Worm (Caenorhabditis elegans) whole organism, L4 larva: ENCODE measurements around the gene Y53F4B.36.
A peak's percentile ranks its signal among the peaks of the same experiment; 100 is the strongest.
"Not testable (repeated sequence)": the region's sequence is repeated elsewhere in the genome, so short reads cannot be mapped to it uniquely, and the experiment has no call there.

Source experiments
- F26F4.8 ChIP-seq: fragments of 200-800 bp; sonication (Bioruptor generic); conservative IDR thresholded peaks from 2 replicates; pipeline ENCODE4 v1.3.6; 2022; ENCODE audit warnings: missing genetic modification characterization, missing compliant biosample characterization
- F49E8.2 ChIP-seq: sonication (generic microtip); optimal IDR thresholded peaks from 2 replicates; lab custom pipeline; 2016; ENCODE audit warnings: missing compliant biosample characterization, mild to moderate bottlenecking, missing genetic modification characterization, borderline replicate concordance
- T20F7.1 ChIP-seq: fragments of 200-800 bp; sonication (Bioruptor generic); optimal IDR thresholded peaks from 2 replicates; lab custom pipeline; 2018; ENCODE audit warnings: mild to moderate bottlenecking, missing genetic modification characterization, missing compliant biosample characterization
- Y48G9A.11 ChIP-seq: fragments of 200-800 bp; sonication (Bioruptor generic); IDR thresholded peaks from 2 replicates; pipeline ENCODE4 v1.3.6; 2022; ENCODE audit warnings: missing genetic modification reagents, missing genetic modification characterization, missing compliant biosample characterization
- Y5F2A.4 ChIP-seq: fragments of 200-800 bp; sonication (Bioruptor generic); optimal IDR thresholded peaks from 2 replicates; lab custom pipeline; 2018; ENCODE audit warnings: mild to moderate bottlenecking, missing genetic modification characterization, missing compliant biosample characterization
- aha-1 ChIP-seq: fragments of 150-350 bp; peaks from one replicate; lab custom pipeline; 2014; ENCODE audit warnings: missing biosample characterization, missing genetic modification characterization
- aly-2 ChIP-seq: sonication (generic microtip); optimal IDR thresholded peaks from 2 replicates; lab custom pipeline; 2018; ENCODE audit warnings: missing biosample characterization, missing genetic modification characterization
- ceh-28 ChIP-seq: fragments of 150-350 bp; optimal IDR thresholded peaks from 2 replicates; lab custom pipeline; 2014; ENCODE audit warnings: missing biosample characterization, missing genetic modification reagents, missing genetic modification characterization
- ceh-44 ChIP-seq: fragments of 200-800 bp; sonication (Bioruptor generic); IDR thresholded peaks from 2 replicates; pipeline ENCODE4 v1.3.6; 2022; ENCODE audit warnings: missing genetic modification reagents, missing genetic modification characterization, missing compliant biosample characterization
- daf-19 ChIP-seq: fragments of 200-800 bp; sonication (Bioruptor generic); conservative IDR thresholded peaks from 2 replicates; pipeline ENCODE4 v1.3.6; 2022; ENCODE audit warnings: missing genetic modification characterization, missing compliant biosample characterization
- dmd-9 ChIP-seq: fragments of 200-800 bp; sonication (Bioruptor generic); IDR thresholded peaks from 2 replicates; pipeline ENCODE4 v1.3.6; 2022; ENCODE audit warnings: missing genetic modification reagents, missing genetic modification characterization, missing compliant biosample characterization
- dpl-1 ChIP-seq: fragments of 150-350 bp; optimal IDR thresholded peaks from 2 replicates; lab custom pipeline; 2014; ENCODE audit warnings: missing biosample characterization, missing genetic modification reagents, missing genetic modification characterization
- hlh-11 ChIP-seq: fragments of 200-800 bp; sonication (Bioruptor generic); optimal IDR thresholded peaks from 2 replicates; lab custom pipeline; 2018; ENCODE audit warnings: mild to moderate bottlenecking, missing genetic modification characterization, missing compliant biosample characterization
- lin-13 ChIP-seq: fragments of 150-350 bp; optimal IDR thresholded peaks from 2 replicates; lab custom pipeline; 2014; ENCODE audit warnings: missing biosample characterization, missing genetic modification reagents, missing genetic modification characterization
- lin-39 ChIP-seq: fragments of 150-350 bp; optimal IDR thresholded peaks from 2 replicates; lab custom pipeline; 2014; ENCODE audit warnings: missing biosample characterization, missing genetic modification reagents, missing genetic modification characterization
- mdl-1 ChIP-seq, 2 experiments: fragments of 150-350 bp in 1 of 2; sonication (generic microtip) in 1 of 2; optimal IDR thresholded peaks; 2 replicates each; lab custom pipeline; 2014 to 2017; ENCODE audit warnings: missing biosample characterization in 2 of 2, missing genetic modification characterization in 2 of 2
- nhr-102 ChIP-seq: sonication (generic microtip); optimal IDR thresholded peaks from 2 replicates; lab custom pipeline; 2016; ENCODE audit warnings: mild to moderate bottlenecking, missing genetic modification characterization, moderate library complexity, missing compliant biosample characterization
- nhr-111 ChIP-seq: fragments of 200-800 bp; sonication (Bioruptor generic); optimal IDR thresholded peaks from 2 replicates; lab custom pipeline; 2018; ENCODE audit warnings: mild to moderate bottlenecking, missing genetic modification characterization, missing compliant biosample characterization
- nhr-25 ChIP-seq: sonication (generic microtip); optimal IDR thresholded peaks from 2 replicates; lab custom pipeline; 2017; ENCODE audit warnings: missing genetic modification characterization, mild to moderate bottlenecking, missing compliant biosample characterization, antibody characterized with exemption, moderate library complexity, borderline replicate concordance; ENCODE audit not compliant: insufficient read depth
- nhr-41 ChIP-seq: fragments of 200-800 bp; sonication (Bioruptor generic); IDR thresholded peaks from 2 replicates; pipeline ENCODE4 v1.3.6; 2022; ENCODE audit warnings: missing genetic modification reagents, missing genetic modification characterization, missing compliant biosample characterization
- nhr-6 ChIP-seq: fragments of 150-350 bp; optimal IDR thresholded peaks from 2 replicates; lab custom pipeline; 2014; ENCODE audit warnings: missing biosample characterization, missing genetic modification characterization
- pha-4 ChIP-seq, 2 experiments: fragments of 150-350 bp in 1 of 2; fragments of 200-800 bp in 1 of 2; sonication (Bioruptor generic) in 1 of 2; IDR thresholded peaks in 1 of 2; optimal IDR thresholded peaks in 1 of 2; 2 replicates each; pipeline versions ENCODE4 v1.3.6 to Lab custom; 2014 to 2022; ENCODE audit warnings: missing genetic modification characterization in 2 of 2, missing genetic modification reagents in 2 of 2, missing biosample characterization in 1 of 2, missing compliant biosample characterization in 1 of 2
- saeg-2 ChIP-seq: fragments of 200-800 bp; sonication (Bioruptor generic); IDR thresholded peaks from 2 replicates; pipeline ENCODE4 v1.3.6; 2022; ENCODE audit warnings: missing genetic modification reagents, missing genetic modification characterization, missing compliant biosample characterization
- snpc-4 ChIP-seq: fragments of 150-350 bp; optimal IDR thresholded peaks from 2 replicates; lab custom pipeline; 2014; ENCODE audit warnings: missing biosample characterization, missing genetic modification characterization
- tra-1 ChIP-seq: fragments of 200-800 bp; sonication (Bioruptor generic); IDR thresholded peaks from 2 replicates; pipeline ENCODE4 v1.3.6; 2022; ENCODE audit warnings: missing genetic modification reagents, missing genetic modification characterization, missing compliant biosample characterization
- unc-39 ChIP-seq: sonication (generic microtip); optimal IDR thresholded peaks from 2 replicates; lab custom pipeline; 2017; ENCODE audit warnings: missing biosample characterization, missing genetic modification characterization
- unc-62 ChIP-seq, 3 experiments: fragments of 150-350 bp in 1 of 3; sonication (generic microtip); optimal IDR thresholded peaks in 2 of 3; peaks in 1 of 3; 1 replicate in 1 of 3; 2 replicates in 2 of 3; lab custom pipeline; 2014 to 2017; ENCODE audit warnings: missing biosample characterization in 3 of 3, missing genetic modification characterization in 3 of 3, missing genetic modification reagents in 3 of 3, missing genotype in 1 of 3
- vab-7 ChIP-seq: fragments of 200-800 bp; sonication (Bioruptor generic); IDR thresholded peaks from 2 replicates; pipeline ENCODE4 v1.3.6; 2022; ENCODE audit warnings: missing genetic modification reagents, missing genetic modification characterization, missing compliant biosample characterization
- zfp-3 ChIP-seq: fragments of 200-800 bp; sonication (Bioruptor generic); conservative IDR thresholded peaks from 2 replicates; pipeline ENCODE4 v1.3.6; 2022; ENCODE audit warnings: missing genetic modification reagents, missing genetic modification characterization, missing compliant biosample characterization
- zip-2 ChIP-seq: fragments of 150-350 bp; optimal IDR thresholded peaks from 2 replicates; lab custom pipeline; 2014; ENCODE audit warnings: missing biosample characterization, missing genetic modification characterization

Gene Y53F4B.36

ce11 chrII:15140881-15141280, 34.9 kb upstream of the Y53F4B.36 start, which contains the start of gene Y53F4B.26:
Gene Y53F4B.26 (minus strand): TSS chrII:15140981.
- TF ChIP-seq saeg-2 (GFP tag; lab: Robert Waterston, UW); daf-19; F26F4.8 (GFP tag; lab: Robert Waterston, UW): not testable (repeated sequence)

DNA sequence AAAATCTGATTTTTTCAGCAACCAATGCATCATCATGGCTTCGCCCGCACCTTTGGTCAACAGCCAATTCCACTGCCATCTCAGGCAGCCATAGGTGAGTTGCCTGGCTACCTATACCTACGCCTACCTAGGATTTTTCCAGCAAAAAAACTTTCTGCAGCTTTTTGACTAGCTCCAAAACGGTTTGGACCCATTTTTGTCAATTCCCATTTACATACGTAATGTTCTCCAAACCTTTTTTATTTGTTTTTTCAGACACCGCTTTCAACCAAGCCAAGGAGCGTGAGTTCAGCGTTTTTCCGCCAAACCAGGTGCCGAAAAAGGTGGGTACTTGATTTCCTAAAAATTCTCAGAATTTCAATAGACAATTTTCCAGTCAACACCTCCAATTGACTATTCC, 32.0 kb upstream of the Y53F4B.36 start:
- TF ChIP-seq unc-39 (tag; lab: Kevin White, UChicago) (no peak), ceh-44 (GFP tag; lab: Robert Waterston, UW) (no peak), F49E8.2 (tag; lab: Kevin White, UChicago) (no peak), snpc-4 (tag; lab: Kevin White, UChicago) (no peak), nhr-41 (GFP tag; lab: Robert Waterston, UW) (no peak)

DNA sequence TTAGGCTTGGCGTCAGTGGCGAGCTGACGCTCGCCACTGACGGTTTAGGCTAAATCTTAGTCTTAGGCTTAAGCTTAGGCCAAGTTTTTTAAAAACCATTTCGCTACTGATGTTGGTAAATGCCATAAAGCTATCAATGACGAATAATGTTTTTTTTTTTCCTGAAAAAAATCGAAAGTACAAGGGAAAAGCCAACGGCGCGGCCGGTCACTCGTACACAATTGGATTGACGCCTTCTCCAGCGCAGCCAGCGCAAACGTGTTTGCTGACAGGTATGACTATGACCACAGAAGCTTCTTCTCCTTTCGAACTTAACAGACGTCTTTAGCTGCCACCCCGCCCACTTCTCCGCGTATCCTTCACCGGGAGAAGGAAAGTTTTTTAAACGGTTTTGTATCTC, 30.1 kb upstream of the Y53F4B.36 start, which contains the start of gene Y53F4B.27:
Y53F4B.27 (plus strand) TSS at position 301 of the 400 bp plus-strand sequence.
- TF ChIP-seq nhr-102 (tag; lab: Kevin White, UChicago) (no peak), aha-1 (tag; lab: Kevin White, UChicago) (peak; percentile 96), hlh-11 (tag; lab: Kevin White, UChicago) (peak; percentile 24), unc-62 (GFP tag; optimal IDR thresholded peaks at IDR 0.05 in 1 of 2; lab: Kevin White, UChicago) (peak in 1 of 2 experiments; percentile 36), unc-62 (tag; optimal IDR thresholded peaks at IDR 0.05; lab: Kevin White, UChicago) (no peak)

- TF ChIP-seq unc-62 (GFP tag; optimal IDR thresholded peaks at IDR 0.05 in 1 of 2; lab: Kevin White, UChicago) = peak in 1 of 2 experiments; percentile 52
- TF ChIP-seq unc-62 (tag; optimal IDR thresholded peaks at IDR 0.05; lab: Kevin White, UChicago) = no peak
- TF ChIP-seq vab-7 (GFP tag; lab: Robert Waterston, UW) = no peak
- TF ChIP-seq aha-1 (tag; lab: Kevin White, UChicago) = peak; percentile 46
- no peak for TF ChIP-seq lin-13
Observed at ce11 chrII:15148442-15148841, 27.3 kb upstream of the Y53F4B.36 start.

DNA sequence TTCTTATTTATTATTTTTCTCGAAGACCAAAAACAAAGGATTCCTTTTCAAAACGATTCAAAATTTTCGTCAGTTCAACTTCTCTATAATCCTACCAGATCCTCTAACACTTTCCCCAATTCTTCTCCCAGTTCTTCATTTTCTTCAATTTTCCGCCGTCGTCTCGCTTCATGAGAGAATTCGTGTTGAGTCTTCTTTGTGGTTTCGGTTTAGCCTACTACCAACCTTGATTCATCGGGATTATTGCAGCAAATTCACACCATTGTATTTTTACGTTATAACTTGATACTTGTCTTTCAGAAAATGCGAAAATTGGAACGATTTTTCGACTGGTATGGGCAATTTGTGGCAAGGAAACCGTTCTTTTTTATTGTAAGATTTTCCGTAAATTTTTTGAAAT, 17.9 kb upstream of the Y53F4B.36 start, which contains the start of gene ptr-20:
ptr-20 (plus strand) TSS at position 301 of the 400 bp plus-strand sequence.
- TF ChIP-seq zip-2 (tag; lab: Kevin White, UChicago) (no peak), ceh-28 (tag; lab: Kevin White, UChicago) (no peak), Y48G9A.11 (GFP tag; lab: Robert Waterston, UW) (no peak), lin-39 (tag; lab: Kevin White, UChicago) (no peak), dpl-1 (GFP tag; lab: Kevin White, UChicago) (no peak), pha-4 (GFP tag; IDR thresholded peaks at IDR 0.05; lab: Robert Waterston, UW) (no peak), pha-4 (tag; optimal IDR thresholded peaks at IDR 0.05; lab: Kevin White, UChicago) (no peak), aly-2 (tag; lab: Kevin White, UChicago) (no peak), Y5F2A.4 (GFP tag; lab: Kevin White, UChicago) (no peak), mdl-1 (tag; optimal IDR thresholded peaks at IDR 0.05; lab: Kevin White, UChicago) (no peak), nhr-111 (no peak), tra-1 (GFP tag; lab: Robert Waterston, UW) (no peak), nhr-25 (tag; lab: Kevin White, UChicago) (no peak), dmd-9 (no peak), nhr-6 (tag; lab: Kevin White, UChicago) (no peak), T20F7.1 (no peak)

ce11 chrII:15158364-15158763, 17.4 kb upstream of the Y53F4B.36 start:
- TF ChIP-seq aha-1 (tag; lab: Kevin White, UChicago) = peak; percentile 53
- TF ChIP-seq zfp-3 = no peak
